Worm (Caenorhabditis elegans) whole organism, L1 larva: Measurements from ENCODE around the gene mys-1.

Experiments
- C16A3.4 ChIP-seq: fragments of 150-350 bp; optimal IDR thresholded peaks from 2 replicates; lab custom pipeline; 2014; ENCODE audit warnings: missing biosample characterization, missing genetic modification characterization
- C34B4.2 ChIP-seq: sonication (generic microtip); optimal IDR thresholded peaks from 2 replicates; lab custom pipeline; 2017; ENCODE audit warnings: mild to moderate bottlenecking, missing genetic modification characterization, missing compliant biosample characterization
- Y116A8C.19 ChIP-seq: sonication (generic microtip); optimal IDR thresholded peaks from 2 replicates; lab custom pipeline; 2016; ENCODE audit warnings: missing compliant biosample characterization, missing genetic modification characterization, borderline replicate concordance
- alr-1 ChIP-seq: fragments of 200-800 bp; sonication (Bioruptor generic); optimal IDR thresholded peaks from 2 replicates; lab custom pipeline; 2018; ENCODE audit warnings: borderline replicate concordance, mild to moderate bottlenecking, missing genetic modification characterization, missing compliant biosample characterization
- ama-1 ChIP-seq: fragments of 150-350 bp; optimal IDR thresholded peaks from 2 replicates; lab custom pipeline; 2014
- blmp-1 ChIP-seq: fragments of 150-350 bp; optimal IDR thresholded peaks from 2 replicates; lab custom pipeline; 2014; ENCODE audit warnings: missing biosample characterization, missing genetic modification characterization
- dpl-1 ChIP-seq, 3 experiments: fragments of 150-350 bp in 2 of 3; sonication (generic microtip) in 1 of 3; optimal IDR thresholded peaks; 2 replicates each; lab custom pipeline; 2014 to 2017; ENCODE audit warnings: missing biosample characterization in 3 of 3, missing genetic modification characterization in 3 of 3, missing genetic modification reagents in 3 of 3
- dsc-1 ChIP-seq: sonication (generic microtip); optimal IDR thresholded peaks from 2 replicates; lab custom pipeline; 2016; ENCODE audit warnings: mild to moderate bottlenecking, missing genetic modification characterization, missing compliant biosample characterization
- efl-1 ChIP-seq, 4 experiments: fragments of 150-350 bp; optimal IDR thresholded peaks in 3 of 4; peaks in 1 of 4; 1 replicate in 1 of 4; 2 replicates in 3 of 4; lab custom pipeline; 2014; ENCODE audit warnings: missing biosample characterization in 2 of 4, missing genetic modification characterization in 2 of 4, missing genetic modification reagents in 2 of 4
- efl-3 ChIP-seq: fragments of 200-800 bp; sonication (Bioruptor generic); optimal IDR thresholded peaks from 2 replicates; lab custom pipeline; 2018; ENCODE audit warnings: mild to moderate bottlenecking, missing genetic modification characterization, missing compliant biosample characterization
- egl-13 ChIP-seq: sonication (generic microtip); optimal IDR thresholded peaks from 2 replicates; lab custom pipeline; 2016; ENCODE audit warnings: missing genotype, missing genetic modification reagents, missing genetic modification characterization, missing compliant biosample characterization
- elt-2 ChIP-seq: sonication (generic microtip); optimal IDR thresholded peaks from 2 replicates; lab custom pipeline; 2016; ENCODE audit warnings: missing genetic modification characterization, mild to moderate bottlenecking, inconsistent platforms, missing compliant biosample characterization, missing genetic modification reagents
- elt-3 ChIP-seq, 6 experiments: fragments of 150-350 bp in 1 of 6; sonication (generic microtip); optimal IDR thresholded peaks; 2 replicates each; lab custom pipeline; 2017 to 2018; ENCODE audit warnings: missing biosample characterization in 6 of 6, missing genetic modification characterization in 6 of 6, inconsistent platforms in 1 of 6
- fkh-4 ChIP-seq: sonication (generic microtip); optimal IDR thresholded peaks from 2 replicates; lab custom pipeline; 2016; ENCODE audit warnings: missing compliant biosample characterization, missing genetic modification characterization, borderline replicate concordance
- grh-1 ChIP-seq: fragments of 200-800 bp; sonication (Bioruptor generic); IDR thresholded peaks from 2 replicates; pipeline ENCODE4 v1.3.6; 2022; ENCODE audit warnings: missing genetic modification reagents, missing genetic modification characterization, missing compliant biosample characterization
- hlh-4 ChIP-seq: sonication (generic microtip); optimal IDR thresholded peaks from 2 replicates; lab custom pipeline; 2016; ENCODE audit warnings: mild to moderate bottlenecking, missing genetic modification characterization, missing compliant biosample characterization
- irx-1 ChIP-seq: sonication (generic microtip); optimal IDR thresholded peaks from 2 replicates; lab custom pipeline; 2016; ENCODE audit warnings: missing genetic modification characterization, missing compliant biosample characterization
- jun-1 ChIP-seq: fragments of 150-350 bp; optimal IDR thresholded peaks from 2 replicates; lab custom pipeline; 2014; ENCODE audit warnings: missing biosample characterization, missing genetic modification reagents, missing genetic modification characterization
- lin-14 ChIP-seq: fragments of 200-800 bp; sonication (Bioruptor generic); optimal IDR thresholded peaks from 2 replicates; lab custom pipeline; 2018; ENCODE audit warnings: mild to moderate bottlenecking, missing genetic modification characterization, moderate library complexity, missing compliant biosample characterization
- lin-35 ChIP-seq, 2 experiments: fragments of 150-350 bp; optimal IDR thresholded peaks; 2 replicates each; lab custom pipeline; 2014; ENCODE audit warnings: missing biosample characterization in 2 of 2, missing genetic modification characterization in 2 of 2, missing genetic modification reagents in 2 of 2
- mdl-1 ChIP-seq, 2 experiments: fragments of 150-350 bp; optimal IDR thresholded peaks; 2 replicates each; lab custom pipeline; 2014 to 2017; ENCODE audit warnings: missing biosample characterization in 2 of 2, missing genetic modification characterization in 2 of 2, inconsistent platforms in 1 of 2
- nhr-11 ChIP-seq: fragments of 150-350 bp; optimal IDR thresholded peaks from 2 replicates; lab custom pipeline; 2014; ENCODE audit warnings: missing biosample characterization, missing genetic modification characterization
- nhr-19 ChIP-seq: fragments of 200-800 bp; sonication (Bioruptor generic); conservative IDR thresholded peaks from 2 replicates; pipeline ENCODE4 v1.3.6; 2022; ENCODE audit warnings: missing genetic modification characterization, missing compliant biosample characterization
- nhr-20 ChIP-seq: sonication (generic microtip); optimal IDR thresholded peaks from 2 replicates; lab custom pipeline; 2016; ENCODE audit warnings: mild to moderate bottlenecking, missing genetic modification characterization, missing compliant biosample characterization
- nhr-237 ChIP-seq: fragments of 150-350 bp; optimal IDR thresholded peaks from 2 replicates; lab custom pipeline; 2014; ENCODE audit warnings: missing biosample characterization, missing genetic modification characterization
- nhr-28 ChIP-seq: fragments of 150-350 bp; optimal IDR thresholded peaks from 2 replicates; lab custom pipeline; 2014; ENCODE audit warnings: missing biosample characterization, missing genetic modification characterization
- nhr-71 ChIP-seq: sonication (generic microtip); optimal IDR thresholded peaks from 2 replicates; lab custom pipeline; 2016; ENCODE audit warnings: mild to moderate bottlenecking, missing genetic modification characterization, moderate library complexity, missing compliant biosample characterization
- nhr-85 ChIP-seq: sonication (generic microtip); peaks from one replicate; lab custom pipeline; 2016; ENCODE audit warnings: missing genetic modification characterization, inconsistent platforms, missing compliant biosample characterization
- pag-3 ChIP-seq: sonication (generic microtip); optimal IDR thresholded peaks from 2 replicates; lab custom pipeline; 2017; ENCODE audit warnings: missing genetic modification characterization, mild to moderate bottlenecking, missing compliant biosample characterization, antibody characterized with exemption, borderline replicate concordance; ENCODE audit not compliant: insufficient read depth
- pax-3 ChIP-seq: fragments of 200-800 bp; sonication (Bioruptor generic); optimal IDR thresholded peaks from 2 replicates; lab custom pipeline; 2018; ENCODE audit warnings: mild to moderate bottlenecking, missing genetic modification characterization, moderate library complexity, missing compliant biosample characterization
- pqm-1 ChIP-seq: sonication (generic microtip); optimal IDR thresholded peaks from 3 replicates; lab custom pipeline; 2017; ENCODE audit warnings: missing biosample characterization, missing genetic modification characterization
- rnt-1 ChIP-seq: sonication (generic microtip); optimal IDR thresholded peaks from 2 replicates; lab custom pipeline; 2016; ENCODE audit warnings: mild to moderate bottlenecking, missing genetic modification characterization, moderate library complexity, missing compliant biosample characterization
- snpc-4 ChIP-seq: fragments of 150-350 bp; optimal IDR thresholded peaks from 2 replicates; lab custom pipeline; 2014; ENCODE audit warnings: missing biosample characterization, missing genetic modification characterization
- sptf-1 ChIP-seq: fragments of 150-350 bp; optimal IDR thresholded peaks from 2 replicates; lab custom pipeline; 2014; ENCODE audit warnings: missing biosample characterization, missing genetic modification characterization
- unc-130 ChIP-seq: fragments of 150-350 bp; optimal IDR thresholded peaks from 2 replicates; lab custom pipeline; 2017; ENCODE audit warnings: missing biosample characterization, missing genetic modification characterization, inconsistent platforms
- unc-86 ChIP-seq: sonication (generic microtip); optimal IDR thresholded peaks from 2 replicates; lab custom pipeline; 2016; ENCODE audit warnings: missing genetic modification characterization, missing compliant biosample characterization
- zip-4 ChIP-seq: fragments of 200-800 bp; sonication (Bioruptor generic); optimal IDR thresholded peaks from 2 replicates; lab custom pipeline; 2018; ENCODE audit warnings: mild to moderate bottlenecking, missing genetic modification characterization, moderate library complexity, missing compliant biosample characterization

Gene mys-1

DNA sequence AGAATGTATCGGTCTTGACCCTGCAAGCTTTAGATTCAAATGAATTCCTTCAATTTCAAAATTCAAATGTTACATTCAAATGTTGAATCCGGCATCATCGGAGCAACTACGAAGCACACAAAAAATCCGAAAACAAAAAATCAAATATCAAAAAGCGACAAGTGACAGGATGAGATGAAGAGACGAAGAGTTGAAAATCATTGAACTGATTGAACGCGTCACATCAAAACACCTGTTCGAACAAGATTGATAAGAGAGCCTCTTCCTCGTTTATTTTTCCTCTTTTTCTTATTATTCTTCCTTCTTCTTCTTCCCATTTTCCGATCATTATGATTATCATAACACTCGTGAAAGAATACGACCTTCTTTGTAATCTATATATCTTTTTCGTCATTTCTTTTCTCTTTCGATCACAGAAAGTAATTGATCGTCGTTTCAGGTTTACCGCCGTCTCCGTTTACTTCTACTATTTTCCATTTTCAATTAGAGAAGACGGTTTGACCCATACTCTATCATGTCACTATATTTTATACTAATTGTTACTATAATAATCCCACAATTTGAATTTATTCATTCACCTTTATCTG lies 1.1 kb upstream of the mys-1 start, which contains the start of gene VC5.2:
VC5.2 (plus strand) TSS at position 439 of the 587 bp plus-strand sequence.
- no peak for TF ChIP-seq pax-3 (tag; lab: Kevin White, UChicago)
- TF ChIP-seq C34B4.2 (tag; lab: Kevin White, UChicago) = no peak
- peak; percentile 79 for TF ChIP-seq blmp-1 (tag; lab: Kevin White, UChicago)
- peak in 1 of 6 experiments; percentile 43 for TF ChIP-seq elt-3 (tag; optimal IDR thresholded peaks at IDR 0.05; lab: Kevin White, UChicago)
- TF ChIP-seq nhr-19 (GFP tag; lab: Robert Waterston, UW) = no peak
- TF ChIP-seq zip-4 (GFP tag; lab: Kevin White, UChicago) = no peak
- peak in 1 of 3 experiments; percentile 1 for TF ChIP-seq dpl-1 (GFP tag; optimal IDR thresholded peaks at IDR 0.05; lab: Kevin White, UChicago)
- TF ChIP-seq fkh-4 (tag; lab: Kevin White, UChicago) = no peak
- peak; percentile 56 for TF ChIP-seq lin-14 (GFP tag; lab: Kevin White, UChicago)
- peak; percentile 28 for TF ChIP-seq rnt-1 (tag; lab: Kevin White, UChicago)
- peak; percentile 32 for TF ChIP-seq nhr-20 (tag; lab: Kevin White, UChicago)
- no peak for TF ChIP-seq alr-1 (tag; lab: Kevin White, UChicago)
- no peak for TF ChIP-seq efl-3 (GFP tag; lab: Kevin White, UChicago)
- TF ChIP-seq, all 84 proteins: peak for 6

DNA sequence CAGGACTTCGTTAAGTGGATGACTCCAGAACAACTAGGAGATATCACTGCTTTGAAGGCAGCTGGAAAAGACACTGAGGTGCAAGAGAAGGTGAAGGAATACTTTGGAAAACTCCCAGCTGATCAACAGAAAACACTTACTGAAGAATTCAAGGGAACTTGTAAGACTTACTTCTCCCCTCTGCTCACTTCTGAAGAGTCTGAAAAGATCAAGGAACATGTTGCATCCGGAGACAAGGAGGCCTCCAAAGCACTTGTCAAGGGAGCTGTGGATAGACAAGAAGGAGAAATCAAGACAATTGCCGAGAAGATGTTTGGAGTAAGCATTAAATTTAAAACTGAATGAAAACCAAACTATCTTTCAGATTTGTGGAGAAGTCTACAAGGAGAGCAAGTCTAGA lies 5.1 kb downstream of the mys-1 start:
- no peak for TF ChIP-seq pqm-1 (tag; lab: Kevin White, UChicago)

DNA sequence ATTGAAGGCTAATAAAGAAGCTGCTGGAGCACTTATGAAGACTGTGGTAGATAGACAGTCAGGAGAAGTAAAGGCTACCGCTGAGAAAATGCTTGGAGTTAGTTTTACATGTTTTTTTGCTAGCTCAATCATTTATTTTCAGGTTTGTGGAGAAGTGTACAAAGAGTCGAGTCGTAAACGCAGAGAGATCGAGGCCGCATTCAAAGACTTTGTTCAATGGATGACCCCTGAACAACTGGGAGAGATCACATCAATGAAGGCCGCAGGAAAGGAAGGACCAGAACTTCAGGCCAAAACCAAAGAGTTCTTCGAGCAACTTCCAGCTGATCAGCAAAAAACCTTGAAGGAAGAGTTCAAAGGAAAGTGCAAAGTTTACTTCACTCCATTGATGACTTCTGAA lies 5.7 kb downstream of the mys-1 start:
- TF ChIP-seq nhr-19 (GFP tag; lab: Robert Waterston, UW) = no peak

DNA sequence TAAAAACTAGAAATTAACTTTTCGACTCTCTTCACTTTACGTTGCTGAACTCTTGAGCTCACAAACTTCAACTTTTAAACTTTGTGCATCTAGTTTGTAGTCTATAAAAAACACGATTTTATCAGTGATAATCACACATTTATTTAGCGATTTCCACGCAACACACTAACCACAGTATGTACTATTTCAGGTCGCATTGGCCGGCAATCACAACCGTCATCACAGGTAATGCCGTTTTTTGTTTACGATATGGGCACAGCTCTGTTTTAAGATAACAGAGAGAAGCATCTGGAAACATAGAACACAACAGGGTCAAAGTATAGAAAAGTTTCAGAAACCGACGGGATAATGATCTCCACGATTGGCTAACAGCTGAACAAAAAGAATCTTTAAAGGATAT lies 8.3 kb downstream of the mys-1 start:
- TF ChIP-seq hlh-4 (no peak), nhr-28 (tag; lab: Kevin White, UChicago) (no peak), irx-1 (tag; lab: Kevin White, UChicago) (no peak), nhr-71 (peak; percentile 12), lin-35 (GFP tag; optimal IDR thresholded peaks at IDR 0.05; lab: Kevin White, UChicago) (peak in 1 of 2 experiments; percentile 30), dsc-1 (tag; lab: Kevin White, UChicago) (no peak), mdl-1 (tag; optimal IDR thresholded peaks at IDR 0.05; lab: Kevin White, UChicago) (no peak), nhr-237 (tag; lab: Kevin White, UChicago) (no peak), nhr-11 (tag; lab: Kevin White, UChicago) (no peak), rnt-1 (tag; lab: Kevin White, UChicago) (no peak), pag-3 (tag; lab: Kevin White, UChicago) (no peak), efl-1 (optimal IDR thresholded peaks at IDR 0.05; lab: Kevin White, UChicago) (no peak), efl-1 (GFP tag; optimal IDR thresholded peaks at IDR 0.05 in 1 of 2; lab: Kevin White, UChicago) (peak in 1 of 2 experiments; percentile 88), pqm-1 (tag; lab: Kevin White, UChicago) (no peak), snpc-4 (no peak), jun-1 (peak; percentile 13), alr-1 (tag; lab: Kevin White, UChicago) (no peak), dpl-1 (GFP tag; optimal IDR thresholded peaks at IDR 0.05; lab: Kevin White, UChicago) (no peak), sptf-1 (tag; lab: Kevin White, UChicago) (no peak), C16A3.4 (no peak), unc-86 (tag; lab: Kevin White, UChicago) (no peak), unc-130 (no peak), nhr-85 (tag; lab: Kevin White, UChicago) (no peak), Y116A8C.19 (no peak), grh-1 (GFP tag; lab: Robert Waterston, UW) (no peak), nhr-19 (GFP tag; lab: Robert Waterston, UW) (no peak), egl-13 (no peak), elt-2 (peak; percentile 57), ama-1 (no peak)
